Fruit fly (Drosophila melanogaster) whole organism, embryonic: ENCODE results near the gene Piezo.
A peak's percentile ranks its signal among the peaks of the same experiment; 100 is the strongest.

ENCODE experiments used
- CG10431 ChIP-seq: fragments of 200-800 bp; sonication (Bioruptor generic); optimal IDR thresholded peaks from 3 replicates; lab custom pipeline; 2018; ENCODE audit warnings: missing biosample characterization, mild to moderate bottlenecking, missing genetic modification characterization
- CG1233 ChIP-seq: fragments of 200-800 bp; sonication (Bioruptor generic); optimal IDR thresholded peaks from 4 replicates; lab custom pipeline; 2018; ENCODE audit warnings: missing biosample characterization, mild to moderate bottlenecking, missing genetic modification characterization
- CG13424 ChIP-seq: fragments of 200-800 bp; sonication (Bioruptor generic); optimal IDR thresholded peaks from 2 replicates; lab custom pipeline; 2019; ENCODE audit warnings: missing biosample characterization, mild to moderate bottlenecking, missing genetic modification characterization, moderate library complexity
- CG14014 ChIP-seq: fragments of 200-800 bp; sonication (Bioruptor generic); IDR thresholded peaks from 2 replicates; pipeline ENCODE4 v1.3.6; 2022; ENCODE audit warnings: missing biosample characterization, missing genetic modification characterization
- CG15601 ChIP-seq: fragments of 200-800 bp; sonication (Bioruptor generic); optimal IDR thresholded peaks from 3 replicates; lab custom pipeline; 2019; ENCODE audit warnings: missing biosample characterization, mild to moderate bottlenecking, missing genetic modification characterization, moderate library complexity
- CG16813 ChIP-seq: fragments of 200-800 bp; sonication (Bioruptor generic); IDR thresholded peaks from 3 replicates; pipeline ENCODE4 v1.3.6; 2022; ENCODE audit warnings: missing biosample characterization, missing genetic modification characterization; ENCODE audit not compliant: partially characterized antibody
- CG17359 ChIP-seq: fragments of 200-800 bp; sonication (Bioruptor generic); optimal IDR thresholded peaks from 3 replicates; lab custom pipeline; 2018; ENCODE audit warnings: missing biosample characterization, mild to moderate bottlenecking, missing genetic modification characterization, moderate library complexity
- CG2120 ChIP-seq: fragments of 200-800 bp; sonication (Bioruptor generic); optimal IDR thresholded peaks from 3 replicates; lab custom pipeline; 2016; ENCODE audit warnings: missing biosample characterization, missing genetic modification characterization
- CG2129 ChIP-seq: fragments of 200-800 bp; sonication (Bioruptor generic); IDR thresholded peaks from 2 replicates; pipeline ENCODE4 v1.3.6; 2022; ENCODE audit warnings: missing biosample characterization, missing genetic modification characterization; ENCODE audit not compliant: partially characterized antibody
- CG2199 ChIP-seq: fragments of 200-800 bp; sonication (Bioruptor generic); IDR thresholded peaks from 3 replicates; pipeline ENCODE4 v1.3.6; 2022; ENCODE audit warnings: missing biosample characterization, missing genetic modification characterization
- CG2202 ChIP-seq: fragments of 200-800 bp; sonication (Bioruptor generic); optimal IDR thresholded peaks from 2 replicates; lab custom pipeline; 2018; ENCODE audit warnings: missing biosample characterization, mild to moderate bottlenecking, missing genetic modification characterization
- CG2678 ChIP-seq: fragments of 200-800 bp; sonication (Bioruptor generic); optimal IDR thresholded peaks from 3 replicates; lab custom pipeline; 2019; ENCODE audit warnings: missing biosample characterization, mild to moderate bottlenecking, missing genetic modification characterization, moderate library complexity
- CG31365 ChIP-seq: fragments of 200-800 bp; sonication (Bioruptor generic); optimal IDR thresholded peaks from 2 replicates; lab custom pipeline; 2018; ENCODE audit warnings: missing biosample characterization, mild to moderate bottlenecking, missing genetic modification characterization
- CG3163 ChIP-seq: fragments of 200-800 bp; sonication (Bioruptor generic); optimal IDR thresholded peaks from 3 replicates; lab custom pipeline; 2016; ENCODE audit warnings: missing biosample characterization, missing genetic modification characterization
- CG32767 ChIP-seq: fragments of 200-800 bp; sonication (Bioruptor generic); IDR thresholded peaks from 2 replicates; pipeline ENCODE4 v1.3.6; 2022; ENCODE audit warnings: missing biosample characterization, missing genetic modification characterization
- CG33213 ChIP-seq: fragments of 200-800 bp; sonication (Bioruptor generic); optimal IDR thresholded peaks from 3 replicates; lab custom pipeline; 2016; ENCODE audit warnings: missing biosample characterization, missing genetic modification characterization
- CG3407 ChIP-seq: fragments of 200-800 bp; sonication (Bioruptor generic); optimal IDR thresholded peaks from 2 replicates; lab custom pipeline; 2018; ENCODE audit warnings: missing biosample characterization, mild to moderate bottlenecking, missing genetic modification characterization
- CG6854 ChIP-seq: fragments of 200-800 bp; sonication (Bioruptor generic); optimal IDR thresholded peaks from 3 replicates; lab custom pipeline; 2017; ENCODE audit warnings: missing biosample characterization, mild to moderate bottlenecking, missing genetic modification characterization
- CG7556 ChIP-seq: fragments of 200-800 bp; sonication (Bioruptor generic); optimal IDR thresholded peaks from 2 replicates; lab custom pipeline; 2017; ENCODE audit warnings: missing biosample characterization, mild to moderate bottlenecking, missing genetic modification characterization
- CG7987 ChIP-seq: fragments of 200-800 bp; sonication (Bioruptor generic); optimal IDR thresholded peaks from 2 replicates; lab custom pipeline; 2018; ENCODE audit warnings: missing biosample characterization, mild to moderate bottlenecking, missing genetic modification characterization, moderate library complexity
- CG8089 ChIP-seq: fragments of 200-800 bp; sonication (Bioruptor generic); optimal IDR thresholded peaks from 3 replicates; lab custom pipeline; 2016; ENCODE audit warnings: missing biosample characterization, missing genetic modification characterization
- CG9797 ChIP-seq: fragments of 200-800 bp; sonication (Bioruptor generic); optimal IDR thresholded peaks from 3 replicates; lab custom pipeline; 2018; ENCODE audit warnings: missing biosample characterization, mild to moderate bottlenecking, missing genetic modification characterization
- Chrac-16 ChIP-seq: fragments of 200-800 bp; sonication (Bioruptor generic); optimal IDR thresholded peaks from 3 replicates; lab custom pipeline; 2016; ENCODE audit warnings: missing biosample characterization, missing genetic modification characterization
- D19A ChIP-seq: fragments of 200-800 bp; optimal IDR thresholded peaks from 3 replicates; lab custom pipeline; 2019; ENCODE audit warnings: missing biosample characterization, mild to moderate bottlenecking, missing genetic modification characterization, moderate library complexity
- Doc3 ChIP-seq: fragments of 200-800 bp; sonication (Bioruptor generic); IDR thresholded peaks from 3 replicates; pipeline ENCODE4 v1.3.6; 2022; ENCODE audit warnings: missing biosample characterization, missing genetic modification characterization; ENCODE audit not compliant: partially characterized antibody
- Dp ChIP-seq: fragments of 200-800 bp; sonication (Bioruptor generic); optimal IDR thresholded peaks from 2 replicates; lab custom pipeline; 2018; ENCODE audit warnings: missing biosample characterization, mild to moderate bottlenecking, missing genetic modification characterization, moderate library complexity
- E2f2 ChIP-seq: fragments of 200-800 bp; sonication (Bioruptor generic); IDR thresholded peaks from 2 replicates; pipeline ENCODE4 v1.3.6; 2022; ENCODE audit warnings: missing biosample characterization, missing genetic modification characterization
- Gug ChIP-seq: fragments of 200-800 bp; sonication (Bioruptor generic); IDR thresholded peaks from 4 replicates; pipeline ENCODE4 v1.3.6; 2022; ENCODE audit warnings: missing biosample characterization, missing genetic modification characterization
- H15 ChIP-seq: fragments of 200-800 bp; sonication (Bioruptor generic); IDR thresholded peaks from 3 replicates; pipeline ENCODE4 v1.3.6; 2022; ENCODE audit warnings: missing biosample characterization, missing genetic modification characterization
- Hmx ChIP-seq: fragments of 200-800 bp; sonication (Bioruptor generic); optimal IDR thresholded peaks from 2 replicates; lab custom pipeline; 2016; ENCODE audit warnings: missing biosample characterization, missing genetic modification characterization
- Hr3 ChIP-seq: fragments of 200-800 bp; sonication (Bioruptor generic); optimal IDR thresholded peaks from 3 replicates; lab custom pipeline; 2016; ENCODE audit warnings: missing biosample characterization, missing genetic modification characterization
- MTF-1 ChIP-seq: fragments of 200-800 bp; sonication (Bioruptor generic); optimal IDR thresholded peaks from 2 replicates; lab custom pipeline; 2018; ENCODE audit warnings: missing biosample characterization, mild to moderate bottlenecking, missing genetic modification characterization, borderline replicate concordance
- NfI ChIP-seq: fragments of 200-800 bp; sonication (Bioruptor generic); optimal IDR thresholded peaks from 3 replicates; lab custom pipeline; 2018; ENCODE audit warnings: missing biosample characterization, mild to moderate bottlenecking, missing genetic modification characterization, moderate library complexity
- Oaz ChIP-seq: fragments of 200-800 bp; sonication (Bioruptor generic); IDR thresholded peaks from 2 replicates; pipeline ENCODE4 v1.3.6; 2022; ENCODE audit warnings: missing biosample characterization, missing genetic modification characterization
- PHDP ChIP-seq: fragments of 200-800 bp; sonication (Bioruptor generic); optimal IDR thresholded peaks from 3 replicates; lab custom pipeline; 2018; ENCODE audit warnings: missing biosample characterization, mild to moderate bottlenecking, missing genetic modification characterization, moderate library complexity
- Tbp ChIP-seq: fragments of >200 bp; optimal IDR thresholded peaks from 2 replicates; lab custom pipeline; 2018; ENCODE audit warnings: missing biosample characterization, missing genetic modification characterization
- Usf ChIP-seq: fragments of 200-800 bp; sonication (Bioruptor generic); optimal IDR thresholded peaks from 2 replicates; lab custom pipeline; 2017; ENCODE audit warnings: missing genotype, missing biosample characterization, missing genetic modification characterization
- Vsx1 ChIP-seq: fragments of 200-800 bp; sonication (Bioruptor generic); optimal IDR thresholded peaks from 2 replicates; lab custom pipeline; 2017; ENCODE audit warnings: missing biosample characterization, mild to moderate bottlenecking, missing genetic modification characterization, missing genetic modification reagents
- YL-1 ChIP-seq: fragments of 200-800 bp; sonication (Bioruptor generic); optimal IDR thresholded peaks from 3 replicates; lab custom pipeline; 2017; ENCODE audit warnings: missing biosample characterization, mild to moderate bottlenecking, missing genetic modification characterization
- ara ChIP-seq: fragments of 200-800 bp; sonication (Bioruptor generic); IDR thresholded peaks from 2 replicates; pipeline ENCODE4 v1.3.6; 2022; ENCODE audit warnings: missing biosample characterization, missing genetic modification characterization
- ase ChIP-seq: fragments of 200-800 bp; sonication (Bioruptor generic); IDR thresholded peaks from 3 replicates; pipeline ENCODE4 v1.3.6; 2022; ENCODE audit warnings: missing biosample characterization, missing genetic modification characterization
- ash1 ChIP-seq: fragments of 200-800 bp; sonication (Bioruptor generic); optimal IDR thresholded peaks from 2 replicates; lab custom pipeline; 2018; ENCODE audit warnings: missing biosample characterization, mild to moderate bottlenecking, missing genetic modification characterization
- cas ChIP-seq: fragments of 200-800 bp; sonication (Bioruptor generic); IDR thresholded peaks from 2 replicates; pipeline ENCODE4 v1.3.6; 2022; ENCODE audit warnings: missing biosample characterization, missing genetic modification characterization
- crc ChIP-seq: fragments of 200-800 bp; sonication (Bioruptor generic); optimal IDR thresholded peaks from 2 replicates; lab custom pipeline; 2016; ENCODE audit warnings: missing biosample characterization, missing genetic modification characterization
- danr ChIP-seq: fragments of 200-800 bp; sonication (Bioruptor generic); IDR thresholded peaks from 2 replicates; pipeline ENCODE4 v1.3.6; 2022; ENCODE audit warnings: missing biosample characterization, missing genetic modification characterization
- kah ChIP-seq: fragments of 200-800 bp; sonication (Bioruptor generic); optimal IDR thresholded peaks from 2 replicates; lab custom pipeline; 2018; ENCODE audit warnings: missing biosample characterization, mild to moderate bottlenecking, missing genetic modification characterization
- mam ChIP-seq: fragments of 200-800 bp; sonication (Bioruptor generic); optimal IDR thresholded peaks from 3 replicates; lab custom pipeline; 2016; ENCODE audit warnings: missing biosample characterization, missing genetic modification characterization
- row ChIP-seq: fragments of 200-800 bp; sonication (Bioruptor generic); IDR thresholded peaks from 3 replicates; pipeline ENCODE4 v1.3.6; 2022; ENCODE audit warnings: missing biosample characterization, missing genetic modification characterization
- sens ChIP-seq: fragments of 200-800 bp; sonication (Bioruptor generic); peaks from one replicate; lab custom pipeline; 2016; ENCODE audit warnings: missing biosample characterization, missing genetic modification characterization
- shn ChIP-seq: fragments of 200-800 bp; sonication (Bioruptor generic); optimal IDR thresholded peaks from 3 replicates; lab custom pipeline; 2016; ENCODE audit warnings: missing biosample characterization, missing genetic modification characterization

The Piezo gene

dm6 chr2L:8126849-8127602 lies 35.8 kb upstream of the Piezo start, which contains the start of the genes CG12375 and CG8668 (continued):
- TF ChIP-seq Hmx (GFP tag; lab: Kevin White, UChicago) (no peak), ash1 (GFP tag; lab: Kevin White, UChicago) (no peak), Oaz (GFP tag; lab: Robert Waterston, UW) (no peak), CG2678 (tag; lab: Kevin White, UChicago) (no peak), Vsx1 (peak; percentile 91), CG8089 (GFP tag; lab: Kevin White, UChicago) (no peak), CG14014 (0 out of 2 replicates have a peak, but pooled peaks have one; percentile 6), CG17359 (tag; lab: Kevin White, UChicago) (no peak), kah (GFP tag; lab: Kevin White, UChicago) (no peak), Tbp (GFP tag; lab: Kevin White, UChicago) (no peak), CG2120 (GFP tag; lab: Kevin White, UChicago) (peak; percentile 2), CG2199 (no peak), YL-1 (GFP tag; lab: Kevin White, UChicago) (peak; percentile 46), CG2202 (tag; lab: Kevin White, UChicago) (no peak), CG2129 (peak; percentile 36), shn (GFP tag; lab: Kevin White, UChicago) (no peak), NfI (no peak), PHDP (tag; lab: Kevin White, UChicago) (no peak), CG9797 (GFP tag; lab: Kevin White, UChicago) (peak; percentile 7), danr (GFP tag; lab: Robert Waterston, UW) (no peak), CG16813 (GFP tag; lab: Robert Waterston, UW) (peak; percentile 71), mam (no peak), CG10431 (no peak), CG1233 (GFP tag; lab: Kevin White, UChicago) (no peak), CG32767 (GFP tag; lab: Robert Waterston, UW) (no peak), CG3163 (GFP tag; lab: Kevin White, UChicago) (no peak), CG7556 (GFP tag; lab: Kevin White, UChicago) (no peak), Chrac-16 (GFP tag; lab: Kevin White, UChicago) (no peak), H15 (GFP tag; lab: Robert Waterston, UW) (no peak), CG7987 (GFP tag; lab: Kevin White, UChicago) (no peak), Hr3 (GFP tag; lab: Kevin White, UChicago) (no peak), ase (GFP tag; lab: Robert Waterston, UW) (no peak), row (GFP tag; lab: Robert Waterston, UW) (peak; percentile 24; the same call in 1 of the 3 replicates), E2f2 (GFP tag; lab: Robert Waterston, UW) (no peak), Doc3 (GFP tag; lab: Robert Waterston, UW) (peak; percentile 75), D19A (tag; lab: Kevin White, UChicago) (no peak), crc (GFP tag; lab: Kevin White, UChicago) (no peak), sens (peak; percentile 90), CG6854 (GFP tag; lab: Kevin White, UChicago) (no peak), cas (GFP tag; lab: Robert Waterston, UW) (no peak), Dp (peak; percentile 37), CG31365 (no peak), MTF-1 (GFP tag; lab: Kevin White, UChicago) (no peak), CG15601 (tag; lab: Kevin White, UChicago) (no peak), ara (GFP tag; lab: Robert Waterston, UW) (no peak), CG13424 (tag; lab: Kevin White, UChicago) (no peak), CG33213 (GFP tag; lab: Kevin White, UChicago) (peak; percentile 9), CG3407 (GFP tag; lab: Kevin White, UChicago) (no peak), Gug (no peak), Usf (no peak)
